Worm (Caenorhabditis elegans) whole organism, L4/young adult: ENCODE data around the gene col-19.

Experiments
- W03F9.2 ChIP-seq: fragments of 150-350 bp; optimal IDR thresholded peaks from 2 replicates; lab custom pipeline; 2014; ENCODE audit warnings: missing biosample characterization, missing genetic modification characterization
- him-1 ChIP-seq: sonication (generic microtip); optimal IDR thresholded peaks from 2 replicates; lab custom pipeline; 2016; ENCODE audit warnings: missing genotype, missing genetic modification reagents, missing genetic modification characterization, missing compliant biosample characterization

DNA sequence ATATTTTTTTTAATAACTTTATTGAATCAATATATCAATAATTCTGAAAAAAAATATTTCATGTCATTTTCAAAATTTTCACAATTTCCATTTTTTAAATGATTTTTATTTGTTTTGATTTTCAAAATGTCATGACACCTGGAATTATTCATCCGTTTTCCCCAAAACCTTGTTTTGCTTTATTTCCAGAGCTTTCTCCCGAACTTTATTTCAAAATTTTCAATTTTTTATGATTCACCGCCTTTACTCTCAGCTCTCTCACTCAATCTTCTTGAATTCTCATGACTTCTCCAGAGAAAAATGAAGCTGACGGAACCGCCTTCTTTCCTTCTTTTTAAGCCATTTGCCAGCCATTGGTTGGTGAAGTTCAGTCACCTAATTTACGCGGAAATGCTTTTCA lies 16.9 kb upstream of the col-19 start, which contains the start of gene R04A9.1:
- TF ChIP-seq W03F9.2 (tag; lab: Kevin White, UChicago) (no peak), him-1 (tag; lab: Kevin White, UChicago) (no peak)
